Worm (Caenorhabditis elegans) whole organism, L2 larva: ENCODE measurements around the gene F31E8.4.

Experiments
- C34F6.9 ChIP-seq: fragments of 150-350 bp; optimal IDR thresholded peaks from 2 replicates; lab custom pipeline; 2014; ENCODE audit warnings: missing biosample characterization, missing genetic modification characterization
- F13H6.1 ChIP-seq: sonication (generic microtip); optimal IDR thresholded peaks from 2 replicates; lab custom pipeline; 2016; ENCODE audit warnings: missing genetic modification characterization, missing compliant biosample characterization
- R02D3.7 ChIP-seq: fragments of 150-350 bp; optimal IDR thresholded peaks from 2 replicates; lab custom pipeline; 2014; ENCODE audit warnings: missing biosample characterization, missing genetic modification characterization
- Y55F3AM.14 ChIP-seq: fragments of 200-800 bp; sonication (Bioruptor generic); optimal IDR thresholded peaks from 2 replicates; lab custom pipeline; 2018; ENCODE audit warnings: mild to moderate bottlenecking, missing genetic modification characterization, missing compliant biosample characterization
- ZK546.5 ChIP-seq: sonication (generic microtip); optimal IDR thresholded peaks from 2 replicates; lab custom pipeline; 2017; ENCODE audit warnings: missing biosample characterization, missing genetic modification characterization
- aly-2 ChIP-seq: fragments of 150-350 bp; optimal IDR thresholded peaks from 2 replicates; lab custom pipeline; 2014; ENCODE audit warnings: missing biosample characterization, missing genetic modification characterization
- blmp-1 ChIP-seq: sonication (generic microtip); optimal IDR thresholded peaks from 2 replicates; lab custom pipeline; 2017; ENCODE audit warnings: missing genetic modification characterization, mild to moderate bottlenecking, missing compliant biosample characterization, antibody characterized with exemption, moderate library complexity; ENCODE audit not compliant: insufficient read depth
- ceh-16 ChIP-seq: fragments of 150-350 bp; optimal IDR thresholded peaks from 2 replicates; lab custom pipeline; 2014; ENCODE audit warnings: missing biosample characterization, missing genetic modification characterization
- ceh-82 ChIP-seq: fragments of 150-350 bp; optimal IDR thresholded peaks from 2 replicates; lab custom pipeline; 2014; ENCODE audit warnings: missing biosample characterization, missing genetic modification characterization
- crh-2 ChIP-seq: sonication (generic microtip); optimal IDR thresholded peaks from 2 replicates; lab custom pipeline; 2017; ENCODE audit warnings: missing biosample characterization, missing genetic modification characterization
- dmd-4 ChIP-seq: sonication (generic microtip); optimal IDR thresholded peaks from 2 replicates; lab custom pipeline; 2017; ENCODE audit warnings: missing biosample characterization, missing genetic modification characterization
- egl-27 ChIP-seq: sonication (generic microtip); optimal IDR thresholded peaks from 3 replicates; lab custom pipeline; 2017; ENCODE audit warnings: missing biosample characterization, missing genetic modification reagents, missing genetic modification characterization
- elt-3 ChIP-seq: sonication (generic microtip); optimal IDR thresholded peaks from 2 replicates; lab custom pipeline; 2017; ENCODE audit warnings: missing biosample characterization, missing genetic modification characterization
- fos-1 ChIP-seq: fragments of 150-350 bp; optimal IDR thresholded peaks from 2 replicates; lab custom pipeline; 2014; ENCODE audit warnings: missing biosample characterization, missing genetic modification characterization
- gmeb-1 ChIP-seq: fragments of 150-350 bp; optimal IDR thresholded peaks from 2 replicates; lab custom pipeline; 2014; ENCODE audit warnings: missing biosample characterization, missing genetic modification characterization
- lin-11 ChIP-seq: fragments of 150-350 bp; sonication (generic microtip); optimal IDR thresholded peaks from 2 replicates; lab custom pipeline; 2014; ENCODE audit warnings: missing biosample characterization, missing genetic modification characterization, inconsistent platforms, mixed read lengths
- lin-13 ChIP-seq: fragments of 150-350 bp; optimal IDR thresholded peaks from 2 replicates; lab custom pipeline; 2014; ENCODE audit warnings: missing biosample characterization, missing genetic modification reagents, missing genetic modification characterization
- lin-39 ChIP-seq: fragments of 150-350 bp; optimal IDR thresholded peaks from 2 replicates; lab custom pipeline; 2014; ENCODE audit warnings: missing biosample characterization, missing genetic modification reagents, missing genetic modification characterization
- lsy-2 ChIP-seq, 2 experiments: fragments of 150-350 bp in 1 of 2; sonication (generic microtip) in 1 of 2; optimal IDR thresholded peaks; 2 replicates each; lab custom pipeline; 2014 to 2017; ENCODE audit warnings: missing biosample characterization in 2 of 2, missing genetic modification characterization in 2 of 2
- mab-5 ChIP-seq: fragments of 150-350 bp; optimal IDR thresholded peaks from 2 replicates; lab custom pipeline; 2014; ENCODE audit warnings: missing biosample characterization, missing genetic modification characterization
- mbf-1 ChIP-seq: sonication (generic microtip); optimal IDR thresholded peaks from 2 replicates; lab custom pipeline; 2017; ENCODE audit warnings: missing biosample characterization, missing genetic modification characterization
- mdl-1 ChIP-seq, 2 experiments: fragments of 150-350 bp in 1 of 2; sonication (generic microtip) in 1 of 2; optimal IDR thresholded peaks; 2 replicates each; lab custom pipeline; 2017; ENCODE audit warnings: missing biosample characterization in 2 of 2, missing genetic modification characterization in 2 of 2
- nhr-10 ChIP-seq: sonication (generic microtip); optimal IDR thresholded peaks from 2 replicates; lab custom pipeline; 2017; ENCODE audit warnings: missing biosample characterization, missing genetic modification characterization
- nhr-11 ChIP-seq: fragments of 150-350 bp; optimal IDR thresholded peaks from 2 replicates; lab custom pipeline; 2014; ENCODE audit warnings: missing biosample characterization, missing genetic modification characterization
- nhr-12 ChIP-seq: fragments of 150-350 bp; optimal IDR thresholded peaks from 2 replicates; lab custom pipeline; 2014; ENCODE audit warnings: missing biosample characterization, missing genetic modification characterization
- nhr-129 ChIP-seq: fragments of 150-350 bp; optimal IDR thresholded peaks from 2 replicates; lab custom pipeline; 2014; ENCODE audit warnings: missing biosample characterization, missing genetic modification characterization
- nhr-21 ChIP-seq: fragments of 150-350 bp; optimal IDR thresholded peaks from 2 replicates; lab custom pipeline; 2014; ENCODE audit warnings: missing biosample characterization, missing genetic modification characterization
- nhr-23 ChIP-seq: fragments of 150-350 bp; optimal IDR thresholded peaks from 2 replicates; lab custom pipeline; 2014; ENCODE audit warnings: missing biosample characterization, missing genetic modification reagents, missing genetic modification characterization
- nhr-237 ChIP-seq: fragments of 150-350 bp; optimal IDR thresholded peaks from 2 replicates; lab custom pipeline; 2014; ENCODE audit warnings: missing biosample characterization, missing genetic modification characterization
- nhr-25 ChIP-seq: fragments of 150-350 bp; sonication (generic microtip); optimal IDR thresholded peaks from 3 replicates; lab custom pipeline; 2014; ENCODE audit warnings: missing biosample characterization, missing genetic modification characterization
- nhr-6 ChIP-seq: fragments of 150-350 bp; optimal IDR thresholded peaks from 2 replicates; lab custom pipeline; 2014; ENCODE audit warnings: missing biosample characterization, missing genetic modification characterization
- nhr-77 ChIP-seq: fragments of 150-350 bp; optimal IDR thresholded peaks from 2 replicates; lab custom pipeline; 2014; ENCODE audit warnings: missing biosample characterization, missing genetic modification characterization
- peb-1 ChIP-seq: fragments of 150-350 bp; optimal IDR thresholded peaks from 2 replicates; lab custom pipeline; 2014; ENCODE audit warnings: missing biosample characterization, missing genetic modification characterization
- sem-4 ChIP-seq: fragments of 150-350 bp; optimal IDR thresholded peaks from 2 replicates; lab custom pipeline; 2014; ENCODE audit warnings: missing biosample characterization, missing genetic modification reagents, missing genetic modification characterization
- skn-1 ChIP-seq: sonication (generic microtip); optimal IDR thresholded peaks from 2 replicates; lab custom pipeline; 2017; ENCODE audit warnings: missing biosample characterization, missing genetic modification characterization
- sma-3 ChIP-seq: sonication (generic microtip); optimal IDR thresholded peaks from 2 replicates; lab custom pipeline; 2016; ENCODE audit warnings: missing genetic modification reagents, missing genetic modification characterization, missing compliant biosample characterization
- sma-9 ChIP-seq, 2 experiments: fragments of 150-350 bp in 1 of 2; sonication (generic microtip) in 1 of 2; optimal IDR thresholded peaks; 2 replicates each; lab custom pipeline; 2014 to 2016; ENCODE audit warnings: missing genetic modification characterization in 2 of 2, mild to moderate bottlenecking in 1 of 2, missing biosample characterization in 1 of 2, missing compliant biosample characterization in 1 of 2, missing genetic modification reagents in 1 of 2, moderate library complexity in 1 of 2
- snpc-4 ChIP-seq: fragments of 150-350 bp; optimal IDR thresholded peaks from 2 replicates; lab custom pipeline; 2014; ENCODE audit warnings: missing biosample characterization, missing genetic modification characterization
- unc-39 ChIP-seq: fragments of 150-350 bp; optimal IDR thresholded peaks from 2 replicates; lab custom pipeline; 2014; ENCODE audit warnings: missing biosample characterization, missing genetic modification characterization
- unc-55 ChIP-seq: fragments of 150-350 bp; sonication (generic microtip); optimal IDR thresholded peaks from 3 replicates; lab custom pipeline; 2014; ENCODE audit warnings: missing biosample characterization, missing genetic modification reagents, missing genetic modification characterization
- unc-62 ChIP-seq: fragments of 150-350 bp; optimal IDR thresholded peaks from 2 replicates; lab custom pipeline; 2014; ENCODE audit warnings: missing biosample characterization, missing genetic modification reagents, missing genetic modification characterization
- zag-1 ChIP-seq: fragments of 150-350 bp; optimal IDR thresholded peaks from 2 replicates; lab custom pipeline; 2014; ENCODE audit warnings: missing biosample characterization, missing genetic modification characterization
- ztf-1 ChIP-seq: fragments of 200-800 bp; sonication (Bioruptor generic); conservative IDR thresholded peaks from 2 replicates; pipeline ENCODE4 v1.3.6; 2022; ENCODE audit warnings: missing genetic modification characterization, missing compliant biosample characterization
- ztf-11 ChIP-seq: sonication (generic microtip); optimal IDR thresholded peaks from 2 replicates; lab custom pipeline; 2017; ENCODE audit warnings: missing biosample characterization, missing genetic modification characterization
- ztf-4 ChIP-seq: fragments of 150-350 bp; optimal IDR thresholded peaks from 2 replicates; lab custom pipeline; 2014; ENCODE audit warnings: missing biosample characterization, missing genetic modification characterization

Gene F31E8.4

ce11 chrII:6829108-6829507 lies 29.2 kb upstream of the F31E8.4 start (continued):
- TF ChIP-seq Y55F3AM.14 (GFP tag; lab: Kevin White, UChicago): no peak
- TF ChIP-seq gmeb-1: no peak
- TF ChIP-seq F13H6.1 (tag; lab: Kevin White, UChicago): peak; percentile 36
- no peak for TF ChIP-seq skn-1 (tag; lab: Kevin White, UChicago)

- TF ChIP-seq dmd-4 (tag; lab: Kevin White, UChicago) (no peak), zag-1 (peak; percentile 8), mdl-1 (tag; optimal IDR thresholded peaks at IDR 0.05; lab: Kevin White, UChicago) (no peak), ZK546.5 (no peak), blmp-1 (no peak), sma-3 (GFP tag; lab: Kevin White, UChicago) (no peak), nhr-21 (tag; lab: Kevin White, UChicago) (no peak), sma-9 (GFP tag; optimal IDR thresholded peaks at IDR 0.05; lab: Kevin White, UChicago) (peak; percentile 38), sma-9 (tag; optimal IDR thresholded peaks at IDR 0.05; lab: Kevin White, UChicago) (no peak), nhr-11 (no peak), crh-2 (no peak), lin-39 (tag; lab: Kevin White, UChicago) (no peak), nhr-77 (no peak), R02D3.7 (no peak), unc-55 (peak; percentile 3), C34F6.9 (peak; percentile 14), fos-1 (tag; lab: Kevin White, UChicago) (no peak)
Measured at ce11 chrII:6828073-6828900, 28.3 kb upstream of the F31E8.4 start.

ce11 chrII:6827388-6827787 lies 27.4 kb upstream of the F31E8.4 start:
- TF ChIP-seq lin-39 (tag; lab: Kevin White, UChicago): no peak
- TF ChIP-seq egl-27: peak; percentile 70
- no peak for TF ChIP-seq nhr-237 (tag; lab: Kevin White, UChicago)
- TF ChIP-seq nhr-12: no peak
- peak; percentile 72 for TF ChIP-seq nhr-129 (tag; lab: Kevin White, UChicago)
- peak; percentile 22 for TF ChIP-seq nhr-6 (tag; lab: Kevin White, UChicago)
- TF ChIP-seq nhr-21 (tag; lab: Kevin White, UChicago): peak; percentile 54
- no peak for TF ChIP-seq mbf-1
- peak; percentile 64 for TF ChIP-seq nhr-25 (tag; lab: Kevin White, UChicago)
- TF ChIP-seq nhr-23: no peak
- peak; percentile 77 for TF ChIP-seq blmp-1
- TF ChIP-seq elt-3 (tag; lab: Kevin White, UChicago): no peak
- TF ChIP-seq ceh-82 (tag; lab: Kevin White, UChicago): no peak
- no peak for TF ChIP-seq R02D3.7
- TF ChIP-seq nhr-11: no peak
- no peak for TF ChIP-seq skn-1 (tag; lab: Kevin White, UChicago)
- peak; percentile 57 for TF ChIP-seq C34F6.9
- TF ChIP-seq peb-1 (tag; lab: Kevin White, UChicago): no peak
- TF ChIP-seq zag-1: peak; percentile 11
- no peak for TF ChIP-seq dmd-4 (tag; lab: Kevin White, UChicago)
- TF ChIP-seq unc-55: peak; percentile 33
- TF ChIP-seq F13H6.1 (tag; lab: Kevin White, UChicago): peak; percentile 87
- TF ChIP-seq sma-3 (GFP tag; lab: Kevin White, UChicago): peak; percentile 72
- TF ChIP-seq lin-11 (tag; lab: Kevin White, UChicago): no peak
- no peak for TF ChIP-seq nhr-77
- TF ChIP-seq ztf-4 (tag; lab: Kevin White, UChicago): no peak
- peak; percentile 76 for TF ChIP-seq sem-4 (tag; lab: Kevin White, UChicago)
- TF ChIP-seq lsy-2 (tag; optimal IDR thresholded peaks at IDR 0.05; lab: Kevin White, UChicago): peak in 1 of 2 experiments; percentile 42
- TF ChIP-seq ceh-16 (tag; lab: Kevin White, UChicago): peak; percentile 98
- TF ChIP-seq mab-5 (tag; lab: Kevin White, UChicago): peak; percentile 63
- TF ChIP-seq crh-2: peak; percentile 48
- TF ChIP-seq unc-62 (GFP tag; lab: Kevin White, UChicago): no peak
- TF ChIP-seq ZK546.5: no peak
- peak; percentile 13 to 14 for TF ChIP-seq mdl-1 (tag; optimal IDR thresholded peaks at IDR 0.05; lab: Kevin White, UChicago)
- no peak for TF ChIP-seq unc-39 (tag; lab: Kevin White, UChicago)
- peak; percentile 17 for TF ChIP-seq snpc-4
- peak; percentile 94 for TF ChIP-seq sma-9 (GFP tag; optimal IDR thresholded peaks at IDR 0.05; lab: Kevin White, UChicago)
- TF ChIP-seq sma-9 (tag; optimal IDR thresholded peaks at IDR 0.05; lab: Kevin White, UChicago): no peak
- no peak for TF ChIP-seq ztf-1
- TF ChIP-seq nhr-10: no peak
- peak; percentile 39 for TF ChIP-seq fos-1 (tag; lab: Kevin White, UChicago)
- no peak for TF ChIP-seq aly-2 (tag; lab: Kevin White, UChicago)
- TF ChIP-seq Y55F3AM.14 (GFP tag; lab: Kevin White, UChicago): no peak
- TF ChIP-seq ztf-11 (tag; lab: Kevin White, UChicago): no peak
- peak; percentile 35 for TF ChIP-seq lin-13 (GFP tag; lab: Kevin White, UChicago)
- TF ChIP-seq gmeb-1: peak; percentile 32
